Worm (Caenorhabditis elegans): ENCODE results near the gene str-32.

DNA sequence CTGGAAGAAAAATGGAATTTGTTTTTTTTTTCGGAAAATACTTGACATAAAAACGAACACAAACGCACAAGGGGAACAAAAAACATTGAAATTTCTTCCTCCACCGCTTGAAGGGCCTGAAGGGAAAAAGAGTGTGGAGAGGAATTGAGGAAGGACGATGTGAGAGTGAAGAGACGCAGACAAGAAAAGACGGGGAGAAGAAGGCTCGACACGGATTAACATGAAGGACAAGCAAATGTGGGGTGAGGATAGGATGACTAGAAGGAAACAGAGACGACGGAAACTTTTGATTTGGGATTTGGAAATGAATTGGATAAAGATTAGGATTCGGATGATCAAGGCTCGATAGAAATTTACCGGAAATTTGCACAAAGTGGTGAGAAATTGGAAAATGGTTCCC lies 20.8 kb downstream of the str-32 start:
- TF ChIP-seq egl-27 (tag; optimal IDR thresholded peaks at IDR 0.05) = no peak
- no peak for TF ChIP-seq ama-1 (optimal IDR thresholded peaks at IDR 0.05)

Data from whole organism, L2 larva.